Fruit fly (Drosophila melanogaster): ENCODE measurements around the gene CG33723.

Gene CG33723

DNA sequence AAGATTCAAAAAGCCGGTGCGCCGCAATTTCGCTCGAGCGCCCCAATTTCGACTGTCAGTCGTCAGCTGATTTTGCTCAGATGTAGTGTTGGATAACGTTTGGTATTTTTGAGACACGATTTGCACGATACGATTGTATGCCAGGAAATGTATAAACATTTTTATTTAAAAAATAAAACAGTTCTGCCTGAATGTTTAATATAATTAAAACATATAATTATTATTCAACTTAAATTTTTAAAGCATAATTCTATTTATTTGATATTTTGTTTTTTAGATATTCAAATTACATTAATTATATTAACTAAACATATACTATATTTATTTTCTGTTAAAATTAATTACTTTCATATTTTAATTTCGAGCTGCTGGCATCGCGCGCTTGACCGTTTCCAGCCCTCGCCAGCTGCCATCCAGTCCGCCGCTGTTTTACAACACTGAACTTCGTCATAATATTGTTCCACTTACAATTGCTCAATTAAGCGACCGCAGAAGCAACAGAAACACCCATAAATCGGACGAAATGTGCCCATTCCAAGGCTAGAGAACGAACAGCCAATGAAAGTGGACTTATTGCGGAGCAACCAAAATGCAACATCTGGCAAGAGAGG, 9.4 kb downstream of the CG33723 start, which contains the start of the genes FucTB and scat (continued):
- TF ChIP-seq CG6792 (GFP tag; optimal IDR thresholded peaks at IDR 0.05) = peak; percentile 78
- TF ChIP-seq Smox (GFP tag; optimal IDR thresholded peaks at IDR 0.05) = peak; percentile 70
- peak; percentile 58 to 87 for TF ChIP-seq salr (GFP tag; optimal IDR thresholded peaks at IDR 0.05)
- TF ChIP-seq topi (GFP tag; optimal IDR thresholded peaks at IDR 0.05) = peak; percentile 68
- TF ChIP-seq CG3919 (GFP tag; optimal IDR thresholded peaks at IDR 0.05) = peak; percentile 87
- TF ChIP-seq Hr39 (GFP tag; optimal IDR thresholded peaks at IDR 0.05) = peak; percentile 74
- peak; percentile 66 for TF ChIP-seq Met (GFP tag; optimal IDR thresholded peaks at IDR 0.05)
- TF ChIP-seq lz (GFP tag; optimal IDR thresholded peaks at IDR 0.05) = peak; percentile 79
- peak; percentile 44 for TF ChIP-seq CG7368 (GFP tag; optimal IDR thresholded peaks at IDR 0.05)
- peak; percentile 89 for TF ChIP-seq OdsH (GFP tag; optimal IDR thresholded peaks at IDR 0.05)
- peak; percentile 72 for TF ChIP-seq cyc (GFP tag; optimal IDR thresholded peaks at IDR 0.05)
- TF ChIP-seq fd85E (GFP tag; optimal IDR thresholded peaks at IDR 0.05) = peak; percentile 22
- TF ChIP-seq Gug (GFP tag; IDR thresholded peaks at IDR 0.05) = peak; percentile 78
- TF ChIP-seq CG9139 (GFP tag; optimal IDR thresholded peaks at IDR 0.05) = peak; percentile 31
- peak; percentile 73 for TF ChIP-seq CG6808 (GFP tag; optimal IDR thresholded peaks at IDR 0.05)
- peak; percentile 81 for TF ChIP-seq svp (GFP tag)
- peak; percentile 52 for TF ChIP-seq Eip75B (GFP tag; optimal IDR thresholded peaks at IDR 0.05)
- TF ChIP-seq CG6276 (GFP tag; optimal IDR thresholded peaks at IDR 0.05) = no peak
- TF ChIP-seq CG8632 (GFP tag; optimal IDR thresholded peaks at IDR 0.05) = peak; percentile 80
- peak; percentile 84 for TF ChIP-seq Ets96B (tag; optimal IDR thresholded peaks at IDR 0.05)
- peak; percentile 67 for TF ChIP-seq Blimp-1 (GFP tag; optimal IDR thresholded peaks at IDR 0.05)

DNA sequence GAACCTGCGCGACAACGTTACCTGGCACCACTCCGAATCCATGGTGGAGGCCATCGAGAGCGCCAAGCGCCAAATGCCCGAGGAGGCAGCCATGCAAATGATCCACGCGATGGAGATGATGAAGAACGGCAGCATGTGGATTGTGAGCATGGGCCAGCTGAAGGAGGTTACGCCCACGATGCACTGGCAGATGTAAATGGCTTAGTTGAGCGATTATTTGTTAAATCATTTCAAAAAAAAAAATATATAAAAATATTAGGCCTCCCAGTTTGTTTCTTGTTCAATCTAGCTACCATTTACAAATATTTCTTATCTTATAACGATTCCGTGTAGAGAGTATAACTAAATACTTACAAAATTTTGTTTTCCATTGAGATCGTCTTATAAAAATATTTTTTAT, 13.0 kb downstream of the CG33723 start, which contains the start of gene CG42847:
CG42847 (plus strand) TSS at position 301 of the 400 bp plus-strand sequence.
- TF ChIP-seq CG34406 (GFP tag; optimal IDR thresholded peaks at IDR 0.05) (no peak), cyc (GFP tag; optimal IDR thresholded peaks at IDR 0.05) (no peak), net (GFP tag; optimal IDR thresholded peaks at IDR 0.05) (no peak), Smox (GFP tag; optimal IDR thresholded peaks at IDR 0.05) (no peak), CG32006 (GFP tag; optimal IDR thresholded peaks at IDR 0.05) (no peak), CG3032 (tag; optimal IDR thresholded peaks at IDR 0.05) (no peak), CG6792 (GFP tag; optimal IDR thresholded peaks at IDR 0.05) (no peak), esn (GFP tag; optimal IDR thresholded peaks at IDR 0.05) (no peak), CG6808 (GFP tag; optimal IDR thresholded peaks at IDR 0.05) (no peak), topi (GFP tag; optimal IDR thresholded peaks at IDR 0.05) (no peak), CG11762 (GFP tag; optimal IDR thresholded peaks at IDR 0.05; ENCODE audit: insufficient read depth) (no peak), CG10669 (GFP tag; optimal IDR thresholded peaks at IDR 0.05) (no peak)

DNA sequence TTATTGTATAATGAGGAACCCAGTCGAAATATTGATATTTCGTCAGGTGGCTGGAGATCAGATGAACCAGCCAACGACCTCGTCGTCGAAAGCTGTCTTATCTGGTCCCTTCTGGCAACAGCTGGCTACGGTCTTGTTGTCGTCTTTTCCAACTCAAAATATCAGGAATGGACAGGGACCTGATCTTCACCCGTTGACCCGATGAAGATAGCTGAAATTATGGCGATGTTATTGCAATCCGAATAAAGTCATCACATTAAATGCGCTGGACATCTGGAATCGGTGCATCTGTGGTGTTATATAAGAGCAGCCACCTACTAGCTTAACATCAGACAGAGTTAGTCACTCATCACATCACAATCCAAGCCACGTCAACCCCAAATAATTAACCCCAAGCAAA, 14.0 kb downstream of the CG33723 start, which contains the start of gene Fbp2:
Fbp2 (plus strand) TSS at position 251 of the 400 bp plus-strand sequence.
- TF ChIP-seq esn (GFP tag; optimal IDR thresholded peaks at IDR 0.05) = no peak
- no peak for TF ChIP-seq dac (GFP tag; optimal IDR thresholded peaks at IDR 0.05)
- peak; percentile 99 for TF ChIP-seq svp (GFP tag)
- peak; percentile 34 for TF ChIP-seq vri (GFP tag; optimal IDR thresholded peaks at IDR 0.05)

DNA sequence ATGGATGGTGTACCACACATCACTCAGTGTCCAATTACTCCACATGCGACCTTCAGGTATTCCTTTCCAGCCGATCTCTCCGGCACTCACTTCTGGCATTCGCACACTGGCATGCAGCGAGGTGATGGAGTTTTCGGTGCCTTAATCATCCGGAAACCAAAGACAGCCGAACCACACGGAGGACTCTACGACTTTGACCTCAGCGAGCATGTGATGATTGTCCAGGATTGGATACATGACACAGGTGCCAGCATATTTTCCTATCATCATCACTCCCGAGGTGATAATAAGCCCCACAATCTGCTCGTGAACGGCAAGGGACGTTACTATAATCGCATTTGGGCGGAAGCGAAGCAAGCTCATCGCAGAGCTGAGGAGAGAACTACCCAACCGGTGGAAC, 16.3 kb downstream of the CG33723 start:
- TF ChIP-seq ss (GFP tag; optimal IDR thresholded peaks at IDR 0.05) (no peak), CG3919 (GFP tag; optimal IDR thresholded peaks at IDR 0.05) (no peak), acj6 (GFP tag; optimal IDR thresholded peaks at IDR 0.05) (no peak), CG11762 (GFP tag; optimal IDR thresholded peaks at IDR 0.05; ENCODE audit: insufficient read depth) (no peak), salr (GFP tag; optimal IDR thresholded peaks at IDR 0.05) (no peak), svp (GFP tag) (peak; percentile 56)

DNA sequence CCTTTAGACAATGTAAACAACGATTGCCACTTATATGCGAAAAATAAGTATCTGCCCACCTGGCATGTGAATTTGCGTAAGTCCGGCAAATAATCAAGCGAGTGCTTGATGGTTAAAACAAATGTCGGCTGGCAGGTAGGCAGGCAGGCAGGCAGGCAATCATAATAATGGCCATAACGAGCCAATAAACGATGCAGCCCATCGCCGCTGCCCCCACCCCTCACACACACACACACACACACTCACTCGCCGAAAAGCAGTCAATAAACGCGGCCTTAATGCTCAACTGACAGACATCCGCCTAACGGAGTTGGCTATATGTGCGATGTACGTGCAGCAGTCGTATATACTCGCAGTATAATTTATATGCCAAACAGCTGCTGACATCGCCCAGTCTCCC, 19.2 kb downstream of the CG33723 start:
- no peak for TF ChIP-seq Blimp-1 (GFP tag; optimal IDR thresholded peaks at IDR 0.05)
- no peak for TF ChIP-seq pdm3 (GFP tag; optimal IDR thresholded peaks at IDR 0.05)
- TF ChIP-seq Eip93F (GFP tag; optimal IDR thresholded peaks at IDR 0.05) = no peak
- TF ChIP-seq CG6163 (GFP tag; IDR thresholded peaks at IDR 0.05) = no peak
- TF ChIP-seq CG8632 (GFP tag; optimal IDR thresholded peaks at IDR 0.05) = no peak
- no peak for TF ChIP-seq net (GFP tag; optimal IDR thresholded peaks at IDR 0.05)
- TF ChIP-seq CG10631 (GFP tag; optimal IDR thresholded peaks at IDR 0.05) = no peak
